Fruit fly (Drosophila melanogaster) whole organism, wandering third instar larva: ENCODE results near the gene Femcoat.

Experiments used
- CG32264 ChIP-seq: fragments of 200-800 bp; sonication (Bioruptor generic); optimal IDR thresholded peaks from 2 replicates; lab custom pipeline; 2016; ENCODE audit warnings: missing biosample characterization, missing genetic modification characterization
- CG9705 ChIP-seq: fragments of 200-800 bp; sonication (Bioruptor generic); optimal IDR thresholded peaks from 2 replicates; lab custom pipeline; 2018; ENCODE audit warnings: missing biosample characterization, mild to moderate bottlenecking, missing genetic modification characterization
- CrebA ChIP-seq: fragments of 200-800 bp; sonication (Bioruptor generic); optimal IDR thresholded peaks from 2 replicates; lab custom pipeline; 2016; ENCODE audit warnings: missing biosample characterization, mild to moderate bottlenecking, missing genetic modification characterization, borderline replicate concordance
- Dfd ChIP-seq: fragments of >200 bp; optimal IDR thresholded peaks from 2 replicates; lab custom pipeline; 2017; ENCODE audit warnings: missing biosample characterization, missing genetic modification characterization
- Dif ChIP-seq: fragments of 200-275, 200-300 bp; sonication (Bioruptor generic); optimal IDR thresholded peaks from 2 replicates; lab custom pipeline; 2018; ENCODE audit warnings: missing biosample characterization, missing genetic modification characterization; ENCODE audit not compliant: partially characterized antibody
- GATAd ChIP-seq: sonication (Bioruptor generic); optimal IDR thresholded peaks from 2 replicates; lab custom pipeline; 2016; ENCODE audit warnings: missing biosample characterization, missing genetic modification characterization
- HLH106 ChIP-seq: fragments of 200-800 bp; optimal IDR thresholded peaks from 3 replicates; lab custom pipeline; 2019; ENCODE audit warnings: missing biosample characterization, mild to moderate bottlenecking, missing genetic modification characterization, moderate library complexity
- Hnf4 ChIP-seq: fragments of 200-800 bp; sonication (Bioruptor generic); optimal IDR thresholded peaks from 2 replicates; lab custom pipeline; 2016; ENCODE audit warnings: missing biosample characterization, mild to moderate bottlenecking, missing genetic modification characterization
- Hr78 ChIP-seq: fragments of >200 bp; optimal IDR thresholded peaks from 2 replicates; lab custom pipeline; 2017; ENCODE audit warnings: missing biosample characterization, missing genetic modification characterization
- Hr83 ChIP-seq: fragments of 200-300 bp; sonication (Bioruptor generic); optimal IDR thresholded peaks from 2 replicates; lab custom pipeline; 2016; ENCODE audit warnings: missing biosample characterization, mild to moderate bottlenecking, missing genetic modification characterization, moderate library complexity; ENCODE audit not compliant: poor library complexity, severe bottlenecking
- Jra ChIP-seq: sonication (Bioruptor generic); optimal IDR thresholded peaks from 2 replicates; lab custom pipeline; 2016; ENCODE audit warnings: missing biosample characterization, missing genetic modification characterization
- Mio ChIP-seq: sonication (Bioruptor generic); optimal IDR thresholded peaks from 2 replicates; lab custom pipeline; 2016; ENCODE audit warnings: missing biosample characterization, missing genetic modification characterization
- Myc ChIP-seq: fragments of >200 bp; optimal IDR thresholded peaks from 2 replicates; lab custom pipeline; 2017
- N ChIP-seq: fragments of >200 bp; optimal IDR thresholded peaks from 2 replicates; lab custom pipeline; 2018; ENCODE audit warnings: missing biosample characterization, missing external identifiers, missing genetic modification characterization
- OdsH ChIP-seq: fragments of 200-800 bp; sonication (Bioruptor generic); optimal IDR thresholded peaks from 2 replicates; lab custom pipeline; 2016; ENCODE audit warnings: missing biosample characterization, mild to moderate bottlenecking, missing genetic modification characterization
- Rel ChIP-seq, 2 experiments: fragments of 200-800 bp; sonication (Bioruptor generic) in 1 of 2; optimal IDR thresholded peaks; 2 replicates in 1 of 2; 3 replicates in 1 of 2; lab custom pipeline; 2016 to 2019; ENCODE audit warnings: mild to moderate bottlenecking in 2 of 2, missing biosample characterization in 2 of 2, missing genetic modification characterization in 2 of 2, moderate library complexity in 1 of 2
- Sp1 ChIP-seq: fragments of 200-800 bp; sonication (Bioruptor generic); optimal IDR thresholded peaks from 3 replicates; lab custom pipeline; 2019; ENCODE audit warnings: missing biosample characterization, mild to moderate bottlenecking, missing genetic modification characterization, moderate library complexity
- Vsx2 ChIP-seq: fragments of 200-300, 225-300 bp; sonication (Bioruptor generic); optimal IDR thresholded peaks from 2 replicates; lab custom pipeline; 2018; ENCODE audit warnings: missing biosample characterization, missing genetic modification characterization; ENCODE audit not compliant: partially characterized antibody
- br ChIP-seq: fragments of 200-800 bp; sonication (Bioruptor generic); optimal IDR thresholded peaks from 2 replicates; lab custom pipeline; 2016; ENCODE audit warnings: missing biosample characterization, missing genetic modification characterization
- brk ChIP-seq: fragments of 200-800 bp; sonication (Bioruptor generic); optimal IDR thresholded peaks from 2 replicates; lab custom pipeline; 2016; ENCODE audit warnings: missing biosample characterization, mild to moderate bottlenecking, missing genetic modification characterization
- dl ChIP-seq, 2 experiments: fragments of 175-275, 200-275 bp in 1 of 2; fragments of 200-275 bp in 1 of 2; sonication (Bioruptor generic); optimal IDR thresholded peaks; lab custom pipeline; 2018; ENCODE audit warnings: mild to moderate bottlenecking in 2 of 2, missing biosample characterization in 2 of 2, missing genetic modification characterization in 2 of 2, moderate library complexity in 2 of 2; ENCODE audit not compliant: partially characterized antibody in 2 of 2, insufficient read depth in 1 of 2
- dmrt93B ChIP-seq: fragments of 200-800 bp; sonication (Bioruptor generic); optimal IDR thresholded peaks from 2 replicates; lab custom pipeline; 2018; ENCODE audit warnings: missing biosample characterization, mild to moderate bottlenecking, missing genetic modification characterization
- dsf ChIP-seq: sonication (Bioruptor generic); optimal IDR thresholded peaks from 2 replicates; lab custom pipeline; 2016; ENCODE audit warnings: missing biosample characterization, missing genetic modification characterization, borderline replicate concordance
- ey ChIP-seq: fragments of 200-800 bp; sonication (Bioruptor generic); optimal IDR thresholded peaks from 2 replicates; lab custom pipeline; 2016; ENCODE audit warnings: missing biosample characterization, missing genetic modification characterization
- foxo ChIP-seq, 2 experiments: fragments of 200-800 bp; sonication (Bioruptor generic); optimal IDR thresholded peaks; 2 replicates in 1 of 2; 3 replicates in 1 of 2; lab custom pipeline; 2016 to 2017; ENCODE audit warnings: missing biosample characterization in 2 of 2, missing genetic modification characterization in 2 of 2
- fru ChIP-seq: fragments of 200-800 bp; sonication (Bioruptor generic); optimal IDR thresholded peaks from 3 replicates; lab custom pipeline; 2016; ENCODE audit warnings: missing biosample characterization, mild to moderate bottlenecking, missing genetic modification characterization
- h ChIP-seq: fragments of 200-800 bp; sonication (Bioruptor generic); optimal IDR thresholded peaks from 3 replicates; lab custom pipeline; 2016; ENCODE audit warnings: missing biosample characterization, mild to moderate bottlenecking, missing genetic modification characterization
- jim ChIP-seq: fragments of 175-275, 200-325 bp; sonication (Bioruptor generic); optimal IDR thresholded peaks from 2 replicates; lab custom pipeline; 2016; ENCODE audit warnings: missing biosample characterization, mild to moderate bottlenecking, missing genetic modification characterization
- lola ChIP-seq: fragments of >200 bp; optimal IDR thresholded peaks from 2 replicates; lab custom pipeline; 2017; ENCODE audit warnings: missing biosample characterization, missing genetic modification characterization
- psq ChIP-seq: fragments of 200-800 bp; sonication (Bioruptor generic); optimal IDR thresholded peaks from 3 replicates; lab custom pipeline; 2017; ENCODE audit warnings: missing biosample characterization, mild to moderate bottlenecking, missing genetic modification characterization, moderate library complexity
- rgr ChIP-seq: fragments of 200-800 bp; sonication (Bioruptor generic); optimal IDR thresholded peaks from 3 replicates; lab custom pipeline; 2016; ENCODE audit warnings: missing biosample characterization, mild to moderate bottlenecking, missing genetic modification characterization
- tai ChIP-seq: sonication (Bioruptor generic); optimal IDR thresholded peaks from 2 replicates; lab custom pipeline; 2016; ENCODE audit warnings: missing biosample characterization, missing genetic modification characterization

Gene Femcoat

dm6 chrX:4212725-4213124 lies 29.9 kb downstream of the Femcoat start, which contains the start of gene CG43288:
CG43288 (plus strand) TSS chrX:4213025.
- TF ChIP-seq N = no peak
- TF ChIP-seq Jra (GFP tag; lab: Kevin White, UChicago) = no peak
- no peak for TF ChIP-seq tai
- TF ChIP-seq, all 38 proteins: peak for 0

dm6 chrX:4206764-4207163 lies 35.9 kb downstream of the Femcoat start:
- TF ChIP-seq tai = no peak
- TF ChIP-seq Vsx2 (GFP tag; lab: Kevin White, UChicago) = no peak
- TF ChIP-seq Mio = no peak
- no peak for TF ChIP-seq Jra (GFP tag; lab: Kevin White, UChicago)
- no peak for TF ChIP-seq CG9705 (GFP tag; lab: Kevin White, UChicago)
- no peak for TF ChIP-seq N
- TF ChIP-seq, all 38 proteins: peak for 0

DNA sequence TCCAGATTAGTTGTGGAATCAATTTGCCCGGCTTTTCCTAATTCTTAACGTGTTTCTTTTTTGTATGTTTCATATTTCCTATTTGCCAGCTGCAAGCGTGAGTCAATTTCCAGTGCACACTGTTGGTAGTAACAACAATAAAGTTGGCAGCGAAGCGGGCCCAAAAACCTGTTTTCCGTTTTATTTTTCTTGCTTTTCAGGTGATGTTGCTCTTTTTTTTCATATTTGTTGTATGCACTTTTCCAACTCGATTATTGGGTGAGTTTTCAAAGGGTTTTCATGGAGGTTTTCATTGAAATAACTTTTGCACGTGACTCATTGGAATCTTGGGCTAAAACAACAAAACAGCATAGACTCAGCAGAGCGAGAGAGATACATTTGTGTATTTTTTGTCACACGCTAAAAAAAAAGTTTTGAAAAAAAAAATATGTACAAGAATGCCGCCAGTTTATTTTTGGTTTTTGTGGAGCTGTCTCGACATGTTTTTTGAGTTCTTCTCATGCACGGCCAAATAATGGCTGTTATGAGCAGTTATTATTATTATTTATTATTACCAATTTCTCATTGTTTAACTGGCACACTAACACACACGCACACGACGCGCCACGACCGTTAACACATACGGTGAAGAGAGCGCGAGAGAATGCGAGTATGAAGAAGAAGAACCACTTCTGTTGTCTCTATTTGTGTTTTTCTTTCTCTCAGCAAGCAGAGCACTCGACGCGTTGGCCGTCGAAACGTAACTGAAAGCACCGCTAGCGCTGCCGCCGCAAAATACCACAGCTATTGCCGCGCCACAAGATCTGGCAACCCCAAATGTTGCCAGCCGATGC lies 37.1 kb downstream of the Femcoat start, which contains the start of gene Fas2:
TSS of gene Fas2 (minus strand) at position 748 of the 833 bp plus-strand sequence.
- TF ChIP-seq OdsH (GFP tag; lab: Kevin White, UChicago) (peak; percentile 35), dsf (no peak), psq (GFP tag; lab: Kevin White, UChicago) (no peak), HLH106 (tag; lab: Kevin White, UChicago) (peak; percentile 7), h (GFP tag; lab: Kevin White, UChicago) (peak; percentile 70), tai (peak; percentile 29), Rel (GFP tag; optimal IDR thresholded peaks at IDR 0.05; lab: Kevin White, UChicago) (peak; percentile 34), Rel (tag; optimal IDR thresholded peaks at IDR 0.05; lab: Kevin White, UChicago) (peak; percentile 40), CG9705 (GFP tag; lab: Kevin White, UChicago) (peak; percentile 2), fru (GFP tag; lab: Kevin White, UChicago) (peak; percentile 67), Vsx2 (GFP tag; lab: Kevin White, UChicago) (peak; percentile 91), Dfd (GFP tag; lab: Kevin White, UChicago) (no peak), CrebA (GFP tag; lab: Kevin White, UChicago) (peak; percentile 1), Hr83 (peak; percentile 81), GATAd (no peak), br (GFP tag; lab: Kevin White, UChicago) (peak; percentile 60), foxo (GFP tag; optimal IDR thresholded peaks at IDR 0.05; lab: Kevin White, UChicago) (peak in 1 of 2 experiments; percentile 61), dl (GFP tag; optimal IDR thresholded peaks at IDR 0.05; lab: Kevin White, UChicago; ENCODE audit: insufficient read depth in 1 of 2, partially characterized antibody in 2 of 2) (peak in 1 of 2 experiments; percentile 54), Sp1 (GFP tag; lab: Kevin White, UChicago) (peak; percentile 54), rgr (GFP tag; lab: Kevin White, UChicago) (peak; percentile 80), Hr78 (GFP tag; lab: Kevin White, UChicago) (no peak), jim (GFP tag; lab: Kevin White, UChicago) (peak; percentile 6), Hnf4 (GFP tag; lab: Kevin White, UChicago) (peak; percentile 46), ey (GFP tag; lab: Kevin White, UChicago) (peak; percentile 28), N (no peak), dmrt93B (no peak), Myc (no peak), Dif (GFP tag; lab: Kevin White, UChicago) (peak; percentile 85), brk (no peak), CG32264 (GFP tag; lab: Kevin White, UChicago) (peak; percentile 16), lola (GFP tag; lab: Kevin White, UChicago) (no peak)
